Worm (Caenorhabditis elegans): ENCODE measurements around the gene srd-59.

Gene srd-59

ce11 chrII:7183493-7184272 is 21.8 kb upstream of the srd-59 start, which contains the start of gene pdl-1 (continued):
- TF ChIP-seq snpc-1.2 (GFP tag; IDR thresholded peaks at IDR 0.05): peak; percentile 86
- TF ChIP-seq tag-97 (GFP tag; IDR thresholded peaks at IDR 0.05): no peak
- peak; percentile 86 for TF ChIP-seq Y75B8A.6 (GFP tag; IDR thresholded peaks at IDR 0.05)
- TF ChIP-seq hlh-11 (tag; optimal IDR thresholded peaks at IDR 0.05): peak; percentile 60
- peak; percentile 68 for TF ChIP-seq F37D6.2 (tag; optimal IDR thresholded peaks at IDR 0.05)
- TF ChIP-seq mxl-3 (GFP tag; optimal IDR thresholded peaks at IDR 0.05): peak; percentile 53
- peak; percentile 69; the same call in 1 of the 2 replicates for TF ChIP-seq nhr-42 (GFP tag; IDR thresholded peaks at IDR 0.05)
- no peak for TF ChIP-seq lin-15B (tag; optimal IDR thresholded peaks at IDR 0.05)
- TF ChIP-seq aly-2 (tag; optimal IDR thresholded peaks at IDR 0.05): no peak
- peak; percentile 87 for TF ChIP-seq lin-38 (GFP tag; IDR thresholded peaks at IDR 0.05)
- peak; percentile 57 for TF ChIP-seq unc-130 (GFP tag; optimal IDR thresholded peaks at IDR 0.05)
- peak; percentile 77 for TF ChIP-seq ceh-44 (GFP tag; IDR thresholded peaks at IDR 0.05)
- TF ChIP-seq Y48G9A.11 (GFP tag; IDR thresholded peaks at IDR 0.05): peak; percentile 79
- peak; percentile 94 for TF ChIP-seq arid-1 (GFP tag; conservative IDR thresholded peaks at IDR 0.05)
- peak; percentile 93 for TF ChIP-seq ctbp-1 (GFP tag; IDR thresholded peaks at IDR 0.05)
- TF ChIP-seq zip-2 (tag; optimal IDR thresholded peaks at IDR 0.05): peak; percentile 73
- TF ChIP-seq daf-19 (GFP tag; conservative IDR thresholded peaks at IDR 0.05): peak; percentile 96
- TF ChIP-seq pqm-1 (tag; optimal IDR thresholded peaks at IDR 0.05): no peak
- TF ChIP-seq dve-1 (tag; optimal IDR thresholded peaks at IDR 0.05; ENCODE audit: insufficient read depth): peak; percentile 61
- TF ChIP-seq egl-27 (tag; optimal IDR thresholded peaks at IDR 0.05): no peak
- peak; percentile 96 for TF ChIP-seq pha-4 (GFP tag; IDR thresholded peaks at IDR 0.05)
- peak; percentile 58 for TF ChIP-seq pha-4 (tag; optimal IDR thresholded peaks at IDR 0.05)
- peak; percentile 99 for TF ChIP-seq lim-7 (GFP tag; IDR thresholded peaks at IDR 0.05)
- no peak for TF ChIP-seq nhr-10 (tag; optimal IDR thresholded peaks at IDR 0.05)
- TF ChIP-seq dpl-1 (GFP tag; optimal IDR thresholded peaks at IDR 0.05): peak; percentile 40
- no peak for TF ChIP-seq ceh-62 (tag; optimal IDR thresholded peaks at IDR 0.05)
- no peak for TF ChIP-seq lin-39 (tag; optimal IDR thresholded peaks at IDR 0.05)
- peak; percentile 95 for TF ChIP-seq hmg-1.1 (GFP tag; IDR thresholded peaks at IDR 0.05)
- peak; percentile 86 for TF ChIP-seq mes-2 (tag; optimal IDR thresholded peaks at IDR 0.05; ENCODE audit: poor library complexity, severe bottlenecking)
- no peak; the same call in 1 of the 2 replicates for TF ChIP-seq mxl-2 (GFP tag; conservative IDR thresholded peaks at IDR 0.05)
- peak; percentile 62 for TF ChIP-seq lin-13 (GFP tag; optimal IDR thresholded peaks at IDR 0.05)
- TF ChIP-seq saeg-2 (GFP tag; IDR thresholded peaks at IDR 0.05): peak; percentile 85
- peak; percentile 91 for TF ChIP-seq nhr-111 (GFP tag; optimal IDR thresholded peaks at IDR 0.05)
- peak; percentile 94 for TF ChIP-seq Y5F2A.4 (GFP tag; optimal IDR thresholded peaks at IDR 0.05)
- TF ChIP-seq nhr-237 (tag; optimal IDR thresholded peaks at IDR 0.05): no peak
- TF ChIP-seq F49E8.2 (tag; optimal IDR thresholded peaks at IDR 0.05; ENCODE audit: borderline replicate concordance): peak; percentile 76
- TF ChIP-seq ama-1 (optimal IDR thresholded peaks at IDR 0.05): no peak
- TF ChIP-seq ceh-32 (tag; optimal IDR thresholded peaks at IDR 0.05; ENCODE audit: poor library complexity): peak; percentile 51
- peak; percentile 80 for TF ChIP-seq mep-1 (tag; optimal IDR thresholded peaks at IDR 0.05)
- peak; percentile 28 for TF ChIP-seq attf-4 (tag; optimal IDR thresholded peaks at IDR 0.05)
- TF ChIP-seq ZK337.2 (GFP tag; IDR thresholded peaks at IDR 0.05): peak; percentile 81
- no peak for TF ChIP-seq nhr-76 (tag; optimal IDR thresholded peaks at IDR 0.05)
- no peak for TF ChIP-seq cey-2 (tag; optimal IDR thresholded peaks at IDR 0.05; ENCODE audit: borderline replicate concordance, insufficient read depth)
- TF ChIP-seq jun-1 (tag; optimal IDR thresholded peaks at IDR 0.05): no peak
- peak; percentile 54; the same call in 1 of the 2 replicates for TF ChIP-seq set-16 (GFP tag; IDR thresholded peaks at IDR 0.05)
- peak; percentile 85 for TF ChIP-seq mdt-29 (GFP tag; IDR thresholded peaks at IDR 0.05)
- peak; percentile 77 for TF ChIP-seq spr-3 (GFP tag; optimal IDR thresholded peaks at IDR 0.05)
- peak; percentile 74; the same call in 1 of the 2 replicates for TF ChIP-seq ceh-20 (GFP tag; IDR thresholded peaks at IDR 0.05)
- TF ChIP-seq lsy-2 (tag; optimal IDR thresholded peaks at IDR 0.05): peak in 1 of 2 experiments; percentile 72
- TF ChIP-seq aha-1 (tag): peak; percentile 67
